Worm (Caenorhabditis elegans) whole organism, L2 larva: ENCODE data around the gene erh-1.

Experiments used
- C34F6.9 ChIP-seq: fragments of 150-350 bp; optimal IDR thresholded peaks from 2 replicates; lab custom pipeline; 2014; ENCODE audit warnings: missing biosample characterization, missing genetic modification characterization
- F13H6.1 ChIP-seq: sonication (generic microtip); optimal IDR thresholded peaks from 2 replicates; lab custom pipeline; 2016; ENCODE audit warnings: missing genetic modification characterization, missing compliant biosample characterization
- R02D3.7 ChIP-seq: fragments of 150-350 bp; optimal IDR thresholded peaks from 2 replicates; lab custom pipeline; 2014; ENCODE audit warnings: missing biosample characterization, missing genetic modification characterization
- Y55F3AM.14 ChIP-seq: fragments of 200-800 bp; sonication (Bioruptor generic); optimal IDR thresholded peaks from 2 replicates; lab custom pipeline; 2018; ENCODE audit warnings: mild to moderate bottlenecking, missing genetic modification characterization, missing compliant biosample characterization
- ZK546.5 ChIP-seq: sonication (generic microtip); optimal IDR thresholded peaks from 2 replicates; lab custom pipeline; 2017; ENCODE audit warnings: missing biosample characterization, missing genetic modification characterization
- blmp-1 ChIP-seq: sonication (generic microtip); optimal IDR thresholded peaks from 2 replicates; lab custom pipeline; 2017; ENCODE audit warnings: missing genetic modification characterization, mild to moderate bottlenecking, missing compliant biosample characterization, antibody characterized with exemption, moderate library complexity; ENCODE audit not compliant: insufficient read depth
- ceh-16 ChIP-seq: fragments of 150-350 bp; optimal IDR thresholded peaks from 2 replicates; lab custom pipeline; 2014; ENCODE audit warnings: missing biosample characterization, missing genetic modification characterization
- crh-2 ChIP-seq: sonication (generic microtip); optimal IDR thresholded peaks from 2 replicates; lab custom pipeline; 2017; ENCODE audit warnings: missing biosample characterization, missing genetic modification characterization
- egl-27 ChIP-seq: sonication (generic microtip); optimal IDR thresholded peaks from 3 replicates; lab custom pipeline; 2017; ENCODE audit warnings: missing biosample characterization, missing genetic modification reagents, missing genetic modification characterization
- elt-1 ChIP-seq: fragments of 150-350 bp; optimal IDR thresholded peaks from 2 replicates; lab custom pipeline; 2014; ENCODE audit warnings: missing biosample characterization, missing genetic modification characterization
- fos-1 ChIP-seq: fragments of 150-350 bp; optimal IDR thresholded peaks from 2 replicates; lab custom pipeline; 2014; ENCODE audit warnings: missing biosample characterization, missing genetic modification characterization
- gmeb-1 ChIP-seq: fragments of 150-350 bp; optimal IDR thresholded peaks from 2 replicates; lab custom pipeline; 2014; ENCODE audit warnings: missing biosample characterization, missing genetic modification characterization
- lin-11 ChIP-seq: fragments of 150-350 bp; sonication (generic microtip); optimal IDR thresholded peaks from 2 replicates; lab custom pipeline; 2014; ENCODE audit warnings: missing biosample characterization, missing genetic modification characterization, inconsistent platforms, mixed read lengths
- lin-13 ChIP-seq: fragments of 150-350 bp; optimal IDR thresholded peaks from 2 replicates; lab custom pipeline; 2014; ENCODE audit warnings: missing biosample characterization, missing genetic modification reagents, missing genetic modification characterization
- lin-39 ChIP-seq: fragments of 150-350 bp; optimal IDR thresholded peaks from 2 replicates; lab custom pipeline; 2014; ENCODE audit warnings: missing biosample characterization, missing genetic modification reagents, missing genetic modification characterization
- lsy-2 ChIP-seq, 2 experiments: fragments of 150-350 bp in 1 of 2; sonication (generic microtip) in 1 of 2; optimal IDR thresholded peaks; 2 replicates each; lab custom pipeline; 2014 to 2017; ENCODE audit warnings: missing biosample characterization in 2 of 2, missing genetic modification characterization in 2 of 2
- nhr-10 ChIP-seq: sonication (generic microtip); optimal IDR thresholded peaks from 2 replicates; lab custom pipeline; 2017; ENCODE audit warnings: missing biosample characterization, missing genetic modification characterization
- nhr-23 ChIP-seq: fragments of 150-350 bp; optimal IDR thresholded peaks from 2 replicates; lab custom pipeline; 2014; ENCODE audit warnings: missing biosample characterization, missing genetic modification reagents, missing genetic modification characterization
- nhr-237 ChIP-seq: fragments of 150-350 bp; optimal IDR thresholded peaks from 2 replicates; lab custom pipeline; 2014; ENCODE audit warnings: missing biosample characterization, missing genetic modification characterization
- nhr-25 ChIP-seq: fragments of 150-350 bp; sonication (generic microtip); optimal IDR thresholded peaks from 3 replicates; lab custom pipeline; 2014; ENCODE audit warnings: missing biosample characterization, missing genetic modification characterization
- nhr-77 ChIP-seq: fragments of 150-350 bp; optimal IDR thresholded peaks from 2 replicates; lab custom pipeline; 2014; ENCODE audit warnings: missing biosample characterization, missing genetic modification characterization
- peb-1 ChIP-seq: fragments of 150-350 bp; optimal IDR thresholded peaks from 2 replicates; lab custom pipeline; 2014; ENCODE audit warnings: missing biosample characterization, missing genetic modification characterization
- sem-4 ChIP-seq: fragments of 150-350 bp; optimal IDR thresholded peaks from 2 replicates; lab custom pipeline; 2014; ENCODE audit warnings: missing biosample characterization, missing genetic modification reagents, missing genetic modification characterization
- sma-3 ChIP-seq: sonication (generic microtip); optimal IDR thresholded peaks from 2 replicates; lab custom pipeline; 2016; ENCODE audit warnings: missing genetic modification reagents, missing genetic modification characterization, missing compliant biosample characterization
- sma-9 ChIP-seq, 2 experiments: fragments of 150-350 bp in 1 of 2; sonication (generic microtip) in 1 of 2; optimal IDR thresholded peaks; 2 replicates each; lab custom pipeline; 2014 to 2016; ENCODE audit warnings: missing genetic modification characterization in 2 of 2, mild to moderate bottlenecking in 1 of 2, missing biosample characterization in 1 of 2, missing compliant biosample characterization in 1 of 2, missing genetic modification reagents in 1 of 2, moderate library complexity in 1 of 2
- snpc-4 ChIP-seq: fragments of 150-350 bp; optimal IDR thresholded peaks from 2 replicates; lab custom pipeline; 2014; ENCODE audit warnings: missing biosample characterization, missing genetic modification characterization
- unc-39 ChIP-seq: fragments of 150-350 bp; optimal IDR thresholded peaks from 2 replicates; lab custom pipeline; 2014; ENCODE audit warnings: missing biosample characterization, missing genetic modification characterization
- unc-55 ChIP-seq: fragments of 150-350 bp; sonication (generic microtip); optimal IDR thresholded peaks from 3 replicates; lab custom pipeline; 2014; ENCODE audit warnings: missing biosample characterization, missing genetic modification reagents, missing genetic modification characterization
- ztf-11 ChIP-seq: sonication (generic microtip); optimal IDR thresholded peaks from 2 replicates; lab custom pipeline; 2017; ENCODE audit warnings: missing biosample characterization, missing genetic modification characterization

erh-1 gene

DNA sequence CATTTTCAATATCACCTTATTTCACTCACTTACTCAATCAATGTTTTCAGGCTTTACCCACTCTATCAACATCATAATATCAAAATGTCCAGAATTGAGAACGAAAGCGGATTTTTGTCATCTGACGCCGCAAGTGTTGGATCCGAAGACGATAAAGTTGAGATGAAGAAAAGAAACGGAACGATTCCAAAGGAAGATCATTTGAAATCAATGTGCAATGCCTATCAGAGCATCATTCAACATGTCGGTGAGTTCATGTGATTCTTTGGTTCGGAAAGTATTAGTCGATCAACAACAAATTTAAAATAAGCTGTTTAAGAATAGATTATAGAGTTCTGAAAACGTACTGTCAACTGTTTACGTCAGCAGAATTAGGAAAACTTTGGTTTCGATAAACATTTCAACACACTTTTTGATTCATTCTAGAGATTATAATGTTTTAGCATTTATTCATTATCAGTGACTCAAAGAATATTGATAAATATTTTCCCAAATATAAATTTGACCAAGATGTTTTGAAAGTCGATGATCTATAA, 14.0 kb downstream of the erh-1 start, which contains the start of gene cat-4:
Gene cat-4, plus strand, starts transcription at position 51 of the 536 bp plus-strand sequence.
- TF ChIP-seq lsy-2 (tag; optimal IDR thresholded peaks at IDR 0.05; lab: Kevin White, UChicago) (no peak), Y55F3AM.14 (GFP tag; lab: Kevin White, UChicago) (no peak), ztf-11 (tag; lab: Kevin White, UChicago) (no peak), ceh-16 (tag; lab: Kevin White, UChicago) (no peak), lin-11 (no peak), nhr-10 (tag; lab: Kevin White, UChicago) (no peak), sma-3 (GFP tag; lab: Kevin White, UChicago) (no peak), nhr-237 (no peak), unc-55 (GFP tag; lab: Kevin White, UChicago) (no peak), lin-13 (GFP tag; lab: Kevin White, UChicago) (no peak), gmeb-1 (peak; percentile 19), sma-9 (GFP tag; optimal IDR thresholded peaks at IDR 0.05; lab: Kevin White, UChicago) (peak; percentile 50), sma-9 (tag; optimal IDR thresholded peaks at IDR 0.05; lab: Kevin White, UChicago) (no peak), unc-39 (tag; lab: Kevin White, UChicago) (no peak), snpc-4 (tag; lab: Kevin White, UChicago) (no peak)

DNA sequence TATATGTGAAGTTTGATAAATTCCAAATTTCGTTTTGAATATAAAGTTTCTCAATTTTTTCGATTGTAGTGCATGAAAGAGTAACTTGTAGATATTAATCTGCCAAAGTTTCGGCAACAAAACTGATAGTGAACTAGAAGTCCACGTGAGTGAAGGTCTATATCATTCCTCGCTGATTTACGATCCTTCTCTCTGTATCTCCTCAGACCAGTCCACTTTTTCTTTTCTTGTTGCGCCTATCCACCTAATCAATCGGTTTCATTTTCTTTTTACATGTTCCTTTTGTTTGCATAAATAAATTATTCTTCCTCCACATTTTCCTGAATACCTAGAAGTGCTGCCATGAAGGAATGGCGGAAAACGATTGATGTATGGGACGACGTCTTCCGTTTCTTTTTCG, 14.8 kb downstream of the erh-1 start:
- no peak for TF ChIP-seq lin-39
- peak; percentile 17 for TF ChIP-seq blmp-1 (tag; lab: Kevin White, UChicago)

DNA sequence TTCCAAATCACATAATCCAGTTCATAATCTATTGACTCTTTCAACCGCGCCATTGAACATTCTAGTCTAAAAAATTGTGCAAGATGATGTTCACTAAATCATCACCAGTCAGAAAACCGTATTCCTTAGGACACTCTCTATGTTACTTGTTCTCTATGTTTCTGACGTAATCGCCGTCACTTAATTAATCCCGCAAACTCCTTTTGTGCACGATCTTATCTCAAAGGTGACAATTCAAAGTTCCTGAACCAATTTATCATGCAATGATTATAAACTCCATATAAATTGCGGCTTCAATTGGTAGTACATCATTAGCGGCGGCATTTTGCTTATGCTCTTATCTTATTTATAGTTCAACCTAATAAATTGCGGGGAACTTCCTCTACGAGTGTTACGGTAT, 16.1 kb downstream of the erh-1 start:
- TF ChIP-seq nhr-23 (tag; lab: Kevin White, UChicago) (no peak), C34F6.9 (no peak), crh-2 (tag; lab: Kevin White, UChicago) (no peak), gmeb-1 (no peak), unc-39 (tag; lab: Kevin White, UChicago) (no peak), fos-1 (no peak)

- no peak for TF ChIP-seq F13H6.1 (tag; lab: Kevin White, UChicago)
- no peak for TF ChIP-seq C34F6.9
- no peak for TF ChIP-seq sem-4 (tag; lab: Kevin White, UChicago)
- TF ChIP-seq lsy-2 (tag; optimal IDR thresholded peaks at IDR 0.05; lab: Kevin White, UChicago) = no peak
- TF ChIP-seq R02D3.7 (tag; lab: Kevin White, UChicago) = no peak
Observed at ce11 chrV:10561632-10562031, 17.3 kb downstream of the erh-1 start.

DNA sequence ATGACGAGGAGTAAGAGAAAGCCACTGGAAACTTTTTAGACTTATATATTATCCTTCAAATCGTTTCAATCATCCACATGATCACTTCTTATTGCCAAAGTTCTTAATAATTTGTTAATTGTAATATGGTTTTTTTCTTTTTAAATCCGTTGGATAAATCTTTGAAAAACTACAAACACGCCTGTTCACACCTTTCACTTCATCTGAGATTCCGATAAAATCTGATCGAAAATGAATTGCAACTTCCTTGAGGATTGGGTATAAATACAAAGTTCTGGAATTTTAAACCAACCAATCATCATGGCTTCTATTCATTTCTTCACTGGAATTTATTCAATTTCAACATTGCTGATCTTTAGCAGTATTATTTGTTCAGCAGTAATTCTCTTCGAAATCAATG, 18.3 kb downstream of the erh-1 start, which contains the start of gene col-152:
Gene col-152, plus strand, starts transcription at position 301 of the 400 bp plus-strand sequence.
- TF ChIP-seq egl-27 (tag; lab: Kevin White, UChicago) (no peak), nhr-25 (tag; lab: Kevin White, UChicago) (no peak), C34F6.9 (no peak), sma-3 (GFP tag; lab: Kevin White, UChicago) (no peak), crh-2 (tag; lab: Kevin White, UChicago) (no peak), lin-13 (GFP tag; lab: Kevin White, UChicago) (no peak), fos-1 (no peak), peb-1 (tag; lab: Kevin White, UChicago) (no peak), nhr-23 (tag; lab: Kevin White, UChicago) (no peak), nhr-77 (tag; lab: Kevin White, UChicago) (no peak), unc-39 (tag; lab: Kevin White, UChicago) (no peak), sma-9 (GFP tag; optimal IDR thresholded peaks at IDR 0.05; lab: Kevin White, UChicago) (no peak), sma-9 (tag; optimal IDR thresholded peaks at IDR 0.05; lab: Kevin White, UChicago) (no peak), snpc-4 (tag; lab: Kevin White, UChicago) (no peak), ZK546.5 (tag; lab: Kevin White, UChicago) (no peak), elt-1 (no peak)

DNA sequence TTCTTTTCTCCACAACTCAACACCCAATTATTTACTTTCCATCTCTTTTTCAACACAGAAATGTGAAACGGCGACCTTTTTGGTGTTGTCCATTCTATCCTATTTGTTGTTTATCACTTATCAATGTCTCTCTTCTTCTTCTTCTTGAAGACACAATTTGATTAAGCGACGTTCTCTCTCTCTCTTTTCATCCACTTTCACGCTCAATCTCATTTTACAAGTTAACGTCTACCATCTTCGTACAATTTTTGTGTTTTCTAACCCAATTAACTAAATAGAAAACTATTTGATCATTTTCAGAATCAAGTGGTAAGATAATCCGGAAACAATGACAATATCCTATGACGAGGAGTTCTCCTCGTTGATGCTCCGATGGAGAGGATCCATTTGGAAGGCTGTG, 21.3 kb downstream of the erh-1 start, which contains the start of gene best-14:
Gene best-14, plus strand, starts transcription at position 301 of the 400 bp plus-strand sequence.
- TF ChIP-seq F13H6.1 (tag; lab: Kevin White, UChicago) (no peak), sma-9 (GFP tag; optimal IDR thresholded peaks at IDR 0.05; lab: Kevin White, UChicago) (no peak), sma-9 (tag; optimal IDR thresholded peaks at IDR 0.05; lab: Kevin White, UChicago) (no peak), elt-1 (no peak), lin-13 (GFP tag; lab: Kevin White, UChicago) (no peak)
